Worm (Caenorhabditis elegans) whole organism, early embryonic: ENCODE data around the gene ssna-1.

Source experiments
- B0310.2 ChIP-seq: sonication (generic microtip); optimal IDR thresholded peaks from 2 replicates; lab custom pipeline; 2016; ENCODE audit warnings: mild to moderate bottlenecking, missing genetic modification characterization, missing compliant biosample characterization
- F13C5.2 ChIP-seq: sonication (generic microtip); optimal IDR thresholded peaks from 2 replicates; lab custom pipeline; 2017; ENCODE audit warnings: mild to moderate bottlenecking, missing genetic modification characterization, inconsistent platforms, missing compliant biosample characterization
- aly-1 ChIP-seq: sonication (generic microtip); optimal IDR thresholded peaks from 2 replicates; lab custom pipeline; 2016; ENCODE audit warnings: missing genetic modification characterization, missing compliant biosample characterization
- ama-1 ChIP-seq: fragments of 150-350 bp; optimal IDR thresholded peaks from 2 replicates; lab custom pipeline; 2014
- ceh-13 ChIP-seq: fragments of 200-800 bp; sonication (Bioruptor generic); optimal IDR thresholded peaks from 2 replicates; lab custom pipeline; 2018; ENCODE audit warnings: mild to moderate bottlenecking, missing genetic modification characterization, missing compliant biosample characterization
- flt-1 ChIP-seq: fragments of 200-800 bp; sonication (Bioruptor generic); IDR thresholded peaks from 2 replicates; pipeline ENCODE4 v1.3.6; 2022; ENCODE audit warnings: missing genetic modification characterization, missing compliant biosample characterization
- hmbx-1 ChIP-seq: sonication (generic microtip); optimal IDR thresholded peaks from 2 replicates; lab custom pipeline; 2016; ENCODE audit warnings: mild to moderate bottlenecking, missing genetic modification characterization, missing compliant biosample characterization
- tra-4 ChIP-seq: sonication (generic microtip); optimal IDR thresholded peaks from 2 replicates; lab custom pipeline; 2017; ENCODE audit warnings: missing genetic modification characterization, missing compliant biosample characterization

ce11 chrIV:387283-388048 is 418 bp upstream of the ssna-1 start:
- no peak for TF ChIP-seq aly-1 (tag; lab: Kevin White, UChicago)
- TF ChIP-seq ama-1 (lab: Kevin White, UChicago): no peak
- no peak for TF ChIP-seq tra-4 (tag; lab: Kevin White, UChicago)
- no peak for TF ChIP-seq flt-1 (GFP tag; lab: Robert Waterston, UW)
- no peak for TF ChIP-seq B0310.2 (tag; lab: Kevin White, UChicago)
- no peak for TF ChIP-seq F13C5.2 (tag; lab: Kevin White, UChicago)
- TF ChIP-seq ceh-13 (GFP tag; lab: Kevin White, UChicago): no peak
- no peak for TF ChIP-seq hmbx-1 (tag; lab: Kevin White, UChicago)
